Fruit fly (Drosophila melanogaster) whole organism, embryonic: Measurements from ENCODE around the gene Vsx1.

Experiments used
- Ada2b ChIP-seq: fragments of 200-800 bp; sonication (Bioruptor generic); IDR thresholded peaks from 2 replicates; pipeline ENCODE4 v1.3.6; 2022; ENCODE audit warnings: missing biosample characterization, missing genetic modification characterization
- Awh ChIP-seq: fragments of 200-800 bp; sonication (Bioruptor generic); IDR thresholded peaks from 2 replicates; pipeline ENCODE4, ENCODE4 v1.3.6; 2022; ENCODE audit warnings: missing biosample characterization, missing genetic modification characterization
- CG10565 ChIP-seq: fragments of 200-800 bp; sonication (Bioruptor generic); optimal IDR thresholded peaks from 3 replicates; lab custom pipeline; 2016; ENCODE audit warnings: missing biosample characterization, mild to moderate bottlenecking, missing genetic modification characterization
- CG10959 ChIP-seq: fragments of 200-800 bp; sonication (Bioruptor generic); IDR thresholded peaks from 2 replicates; pipeline ENCODE4 v1.3.6; 2022; ENCODE audit warnings: missing biosample characterization, missing genetic modification characterization
- CG11504 ChIP-seq: fragments of 200-800 bp; sonication (Bioruptor generic); optimal IDR thresholded peaks from 3 replicates; lab custom pipeline; 2019; ENCODE audit warnings: missing biosample characterization, mild to moderate bottlenecking, missing genetic modification characterization, moderate library complexity
- CG12744 ChIP-seq: fragments of 200-800 bp; sonication (Bioruptor generic); optimal IDR thresholded peaks from 2 replicates; lab custom pipeline; 2016; ENCODE audit warnings: missing biosample characterization, missing genetic modification characterization
- CG14014 ChIP-seq: fragments of 200-800 bp; sonication (Bioruptor generic); IDR thresholded peaks from 2 replicates; pipeline ENCODE4 v1.3.6; 2022; ENCODE audit warnings: missing biosample characterization, missing genetic modification characterization
- CG15479 ChIP-seq: fragments of 200-800 bp; sonication (Bioruptor generic); optimal IDR thresholded peaks from 3 replicates; lab custom pipeline; 2019; ENCODE audit warnings: missing biosample characterization, mild to moderate bottlenecking, missing genetic modification characterization, moderate library complexity
- CG17912 ChIP-seq: fragments of 200-800 bp; sonication (Bioruptor generic); optimal IDR thresholded peaks from 2 replicates; lab custom pipeline; 2018; ENCODE audit warnings: missing biosample characterization, mild to moderate bottlenecking, missing genetic modification characterization
- CG32532 ChIP-seq: fragments of 200-800 bp; sonication (Bioruptor generic); IDR thresholded peaks from 2 replicates; pipeline ENCODE4 v1.3.6; 2022; ENCODE audit warnings: missing biosample characterization, missing genetic modification characterization
- CG3847 ChIP-seq: fragments of 200-800 bp; sonication (Bioruptor generic); IDR thresholded peaks from 2 replicates; pipeline ENCODE4 v1.3.6; 2022; ENCODE audit warnings: missing biosample characterization, missing genetic modification characterization
- CG3995 ChIP-seq: fragments of 200-800 bp; sonication (Bioruptor generic); optimal IDR thresholded peaks from 3 replicates; lab custom pipeline; 2016; ENCODE audit warnings: missing biosample characterization, missing genetic modification characterization
- CG43689 ChIP-seq: fragments of 200-800 bp; sonication (Bioruptor generic); IDR thresholded peaks from 2 replicates; pipeline ENCODE4 v1.3.6; 2022; ENCODE audit warnings: missing biosample characterization, missing genetic modification characterization
- CG5180 ChIP-seq: fragments of 200-800 bp; sonication (Bioruptor generic); optimal IDR thresholded peaks from 3 replicates; lab custom pipeline; 2017; ENCODE audit warnings: missing biosample characterization, missing genetic modification characterization, mild to moderate bottlenecking, moderate library complexity, missing genetic modification reagents
- CG6272 ChIP-seq: fragments of 200-800 bp; sonication (Bioruptor generic); IDR thresholded peaks from 2 replicates; pipeline ENCODE4 v1.3.6; 2022; ENCODE audit warnings: missing biosample characterization, missing genetic modification characterization
- CG6654 ChIP-seq: fragments of 200-800 bp; sonication (Bioruptor generic); optimal IDR thresholded peaks from 2 replicates; lab custom pipeline; 2017; ENCODE audit warnings: missing biosample characterization, mild to moderate bottlenecking, missing genetic modification characterization
- CG8281 ChIP-seq: fragments of 200-800 bp; sonication (Bioruptor generic); optimal IDR thresholded peaks from 2 replicates; lab custom pipeline; 2018; ENCODE audit warnings: missing biosample characterization, mild to moderate bottlenecking, missing genetic modification characterization, moderate library complexity
- CG8765 ChIP-seq: fragments of 200-800 bp; sonication (Bioruptor generic); IDR thresholded peaks from 2 replicates; pipeline ENCODE4 v1.3.6; 2022; ENCODE audit warnings: missing biosample characterization, missing genetic modification characterization
- CG9727 ChIP-seq: fragments of 200-800 bp; sonication (Bioruptor generic); optimal IDR thresholded peaks from 3 replicates; lab custom pipeline; 2017; ENCODE audit warnings: missing biosample characterization, mild to moderate bottlenecking, missing genetic modification characterization
- CoRest ChIP-seq: fragments of 200-800 bp; sonication (Bioruptor generic); optimal IDR thresholded peaks from 3 replicates; lab custom pipeline; 2018; ENCODE audit warnings: missing biosample characterization, mild to moderate bottlenecking, missing genetic modification characterization, moderate library complexity
- CrebB ChIP-seq: fragments of 200-800 bp; sonication (Bioruptor generic); optimal IDR thresholded peaks from 3 replicates; lab custom pipeline; 2018; ENCODE audit warnings: missing biosample characterization, mild to moderate bottlenecking, missing genetic modification characterization
- Dip3 ChIP-seq: fragments of 200-800 bp; sonication (Bioruptor generic); optimal IDR thresholded peaks from 3 replicates; lab custom pipeline; 2016; ENCODE audit warnings: missing biosample characterization, missing genetic modification characterization
- Elba2 ChIP-seq: fragments of 200-800 bp; sonication (Bioruptor generic); optimal IDR thresholded peaks from 3 replicates; lab custom pipeline; 2016; ENCODE audit warnings: missing biosample characterization, missing genetic modification characterization
- Fer3 ChIP-seq: fragments of 200-800 bp; sonication (Bioruptor generic); optimal IDR thresholded peaks from 2 replicates; lab custom pipeline; 2018; ENCODE audit warnings: missing biosample characterization, mild to moderate bottlenecking, missing genetic modification characterization, moderate library complexity
- MBD-R2 ChIP-seq: fragments of 200-800 bp; sonication (Bioruptor generic); IDR thresholded peaks from 2 replicates; pipeline ENCODE4 v1.3.6; 2022; ENCODE audit warnings: missing biosample characterization, missing genetic modification characterization
- Meics ChIP-seq: fragments of 200-800 bp; sonication (Bioruptor generic); optimal IDR thresholded peaks from 2 replicates; lab custom pipeline; 2017; ENCODE audit warnings: missing biosample characterization, mild to moderate bottlenecking, missing genetic modification characterization
- Myb ChIP-seq: fragments of 200-800 bp; sonication (Bioruptor generic); optimal IDR thresholded peaks from 2 replicates; lab custom pipeline; 2016; ENCODE audit warnings: missing biosample characterization, missing genetic modification characterization
- Nf-YC ChIP-seq: fragments of 200-800 bp; optimal IDR thresholded peaks from 3 replicates; lab custom pipeline; 2019; ENCODE audit warnings: missing biosample characterization, mild to moderate bottlenecking, missing genetic modification characterization, moderate library complexity
- Rfx ChIP-seq: fragments of 200-800 bp; sonication (Bioruptor generic); IDR thresholded peaks from 2 replicates; pipeline ENCODE4 v1.3.6; 2022; ENCODE audit warnings: missing biosample characterization, missing genetic modification characterization
- Sry-β ChIP-seq: fragments of 200-800 bp; sonication (Bioruptor generic); optimal IDR thresholded peaks from 2 replicates; lab custom pipeline; 2018; ENCODE audit warnings: missing biosample characterization, mild to moderate bottlenecking, missing genetic modification characterization, moderate library complexity
- YL-1 ChIP-seq: fragments of 200-800 bp; sonication (Bioruptor generic); optimal IDR thresholded peaks from 3 replicates; lab custom pipeline; 2017; ENCODE audit warnings: missing biosample characterization, mild to moderate bottlenecking, missing genetic modification characterization
- abd-A ChIP-seq: fragments of 200-800 bp; sonication (Bioruptor generic); optimal IDR thresholded peaks from 3 replicates; lab custom pipeline; 2019; ENCODE audit warnings: missing biosample characterization, mild to moderate bottlenecking, missing genetic modification characterization, moderate library complexity
- ash1 ChIP-seq: fragments of 200-800 bp; sonication (Bioruptor generic); optimal IDR thresholded peaks from 2 replicates; lab custom pipeline; 2018; ENCODE audit warnings: missing biosample characterization, mild to moderate bottlenecking, missing genetic modification characterization
- bcd ChIP-seq: fragments of 200-800 bp; sonication (Bioruptor generic); optimal IDR thresholded peaks from 2 replicates; lab custom pipeline; 2017; ENCODE audit warnings: missing biosample characterization, mild to moderate bottlenecking, missing genetic modification characterization
- corto ChIP-seq: fragments of 200-800 bp; sonication (Bioruptor generic); optimal IDR thresholded peaks from 2 replicates; lab custom pipeline; 2016; ENCODE audit warnings: missing biosample characterization, mild to moderate bottlenecking, missing genetic modification characterization, moderate library complexity
- croc ChIP-seq: fragments of 200-800 bp; sonication (Bioruptor generic); conservative IDR thresholded peaks from 3 replicates; pipeline ENCODE4 v1.3.6; 2022; ENCODE audit warnings: missing biosample characterization, missing genetic modification characterization
- cwo ChIP-seq: fragments of 200-800 bp; sonication (Bioruptor generic); optimal IDR thresholded peaks from 3 replicates; lab custom pipeline; 2017; ENCODE audit warnings: missing biosample characterization, missing genetic modification characterization, mild to moderate bottlenecking, moderate library complexity, missing genetic modification reagents
- emc ChIP-seq: fragments of 200-800 bp; sonication (Bioruptor generic); optimal IDR thresholded peaks from 2 replicates; lab custom pipeline; 2016; ENCODE audit warnings: missing biosample characterization, missing genetic modification characterization
- exex ChIP-seq: fragments of 200-800 bp; sonication (Bioruptor generic); optimal IDR thresholded peaks from 4 replicates; lab custom pipeline; 2018; ENCODE audit warnings: missing biosample characterization, mild to moderate bottlenecking, missing genetic modification characterization, moderate library complexity
- fu2 ChIP-seq: fragments of 200-800 bp; sonication (Bioruptor generic); optimal IDR thresholded peaks from 2 replicates; lab custom pipeline; 2016; ENCODE audit warnings: missing biosample characterization, missing genetic modification characterization
- ind ChIP-seq: fragments of 200-800 bp; sonication (Bioruptor generic); optimal IDR thresholded peaks from 3 replicates; lab custom pipeline; 2016; ENCODE audit warnings: missing biosample characterization, missing genetic modification characterization
- kni ChIP-seq: fragments of 200-800 bp; sonication (Bioruptor generic); optimal IDR thresholded peaks from 3 replicates; lab custom pipeline; 2017; ENCODE audit warnings: mild to moderate bottlenecking, missing biosample characterization, missing genetic modification reagents, missing genetic modification characterization
- lilli ChIP-seq: fragments of 200-800 bp; sonication (Bioruptor generic); optimal IDR thresholded peaks from 3 replicates; lab custom pipeline; 2016; ENCODE audit warnings: missing biosample characterization, missing genetic modification characterization
- mam ChIP-seq: fragments of 200-800 bp; sonication (Bioruptor generic); optimal IDR thresholded peaks from 3 replicates; lab custom pipeline; 2016; ENCODE audit warnings: missing biosample characterization, missing genetic modification characterization
- mld ChIP-seq: fragments of 200-800 bp; sonication (Bioruptor generic); IDR thresholded peaks from 3 replicates; pipeline ENCODE4 v1.3.6; 2022; ENCODE audit warnings: missing biosample characterization, missing genetic modification characterization; ENCODE audit not compliant: partially characterized antibody
- nerfin-1 ChIP-seq: fragments of 200-800 bp; sonication (Bioruptor generic); optimal IDR thresholded peaks from 3 replicates; lab custom pipeline; 2019; ENCODE audit warnings: missing biosample characterization, mild to moderate bottlenecking, missing genetic modification characterization, moderate library complexity
- nom ChIP-seq: fragments of 200-800 bp; sonication (Bioruptor generic); optimal IDR thresholded peaks from 2 replicates; lab custom pipeline; 2017; ENCODE audit warnings: missing biosample characterization, missing genetic modification characterization, mild to moderate bottlenecking, moderate library complexity, missing genetic modification reagents
- oc ChIP-seq: fragments of 200-800 bp; sonication (Bioruptor generic); optimal IDR thresholded peaks from 2 replicates; lab custom pipeline; 2018; ENCODE audit warnings: missing biosample characterization, mild to moderate bottlenecking, missing genetic modification characterization, moderate library complexity
- slou ChIP-seq: fragments of 200-800 bp; sonication (Bioruptor generic); optimal IDR thresholded peaks from 3 replicates; lab custom pipeline; 2016; ENCODE audit warnings: missing biosample characterization, missing genetic modification characterization
- tna ChIP-seq: fragments of 200-800 bp; sonication (Bioruptor generic); IDR thresholded peaks from 2 replicates; pipeline ENCODE4 v1.3.6; 2022; ENCODE audit warnings: missing biosample characterization, missing genetic modification characterization; ENCODE audit not compliant: partially characterized antibody

The Vsx1 gene

DNA sequence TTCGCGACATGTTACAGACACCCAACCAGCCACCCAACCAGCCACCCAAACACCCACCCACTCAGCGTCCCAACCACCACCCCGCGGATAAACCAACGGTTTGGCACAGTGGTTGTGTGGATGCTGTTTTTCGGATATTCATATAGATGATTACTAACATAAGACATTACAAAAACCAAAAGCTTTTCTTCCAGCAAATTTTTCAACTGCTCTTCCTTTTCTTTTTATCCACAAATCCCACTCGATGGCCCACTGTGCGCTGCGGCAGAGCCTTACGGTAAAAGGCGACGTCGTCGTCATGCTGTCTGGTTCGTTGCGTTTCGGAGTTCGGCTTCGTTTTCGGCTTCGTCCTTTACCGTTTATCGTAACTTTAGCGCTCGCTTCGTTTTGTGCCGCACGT, 44.5 kb downstream of the Vsx1 start (continued):
- TF ChIP-seq mld (GFP tag; lab: Robert Waterston, UW) (no peak), CG32532 (GFP tag; lab: Robert Waterston, UW) (peak; percentile 75), CG3847 (GFP tag; lab: Robert Waterston, UW) (peak; percentile 47; the same call in 1 of the 2 replicates), slou (GFP tag; lab: Kevin White, UChicago) (no peak), CG8281 (tag; lab: Kevin White, UChicago) (no peak), Myb (GFP tag; lab: Kevin White, UChicago) (peak; percentile 27), CG12744 (GFP tag; lab: Kevin White, UChicago) (no peak), Rfx (peak; percentile 69), Dip3 (GFP tag; lab: Kevin White, UChicago) (peak; percentile 44), CG10565 (GFP tag; lab: Kevin White, UChicago) (no peak), CG10959 (peak; percentile 45; the same call in 1 of the 2 replicates), nom (GFP tag; lab: Kevin White, UChicago) (no peak), ash1 (GFP tag; lab: Kevin White, UChicago) (no peak), CG14014 (GFP tag; lab: Robert Waterston, UW) (peak; percentile 82), Awh (peak; percentile 67), YL-1 (GFP tag; lab: Kevin White, UChicago) (no peak), CrebB (tag; lab: Kevin White, UChicago) (peak; percentile 14), tna (no peak), exex (tag; lab: Kevin White, UChicago) (no peak), mam (peak; percentile 50), bcd (peak; percentile 65), abd-A (peak; percentile 49), CG43689 (GFP tag; lab: Robert Waterston, UW) (no peak), CG5180 (GFP tag; lab: Kevin White, UChicago) (peak; percentile 16), cwo (GFP tag; lab: Kevin White, UChicago) (peak; percentile 34), kni (GFP tag; lab: Kevin White, UChicago) (no peak), nerfin-1 (tag; lab: Kevin White, UChicago) (no peak), CG15479 (GFP tag; lab: Kevin White, UChicago) (no peak), CG9727 (GFP tag; lab: Kevin White, UChicago) (peak; percentile 42), Sry-β (GFP tag; lab: Kevin White, UChicago) (no peak), CG6272 (GFP tag; lab: Robert Waterston, UW) (0 out of 2 replicates have a peak, but pooled peaks have one; percentile 23), CoRest (peak; percentile 45), CG3995 (no peak), oc (tag; lab: Kevin White, UChicago) (peak; percentile 12), CG8765 (GFP tag; lab: Robert Waterston, UW) (peak; percentile 60), Nf-YC (peak; percentile 21), MBD-R2 (GFP tag; lab: Robert Waterston, UW) (peak; percentile 34; the same call in 1 of the 2 replicates), Meics (GFP tag; lab: Kevin White, UChicago) (peak; percentile 64), croc (peak; percentile 27; the same call in 1 of the 3 replicates), CG11504 (tag; lab: Kevin White, UChicago) (peak; percentile 43), Elba2 (GFP tag; lab: Kevin White, UChicago) (no peak), emc (GFP tag; lab: Kevin White, UChicago) (no peak), corto (GFP tag; lab: Kevin White, UChicago) (no peak), fu2 (GFP tag; lab: Kevin White, UChicago) (no peak), ind (GFP tag; lab: Kevin White, UChicago) (peak; percentile 50), CG17912 (no peak), lilli (GFP tag; lab: Kevin White, UChicago) (peak; percentile 63), Fer3 (tag; lab: Kevin White, UChicago) (peak; percentile 46), CG6654 (GFP tag; lab: Kevin White, UChicago) (peak; percentile 40), Ada2b (peak; percentile 53; the same call in 1 of the 2 replicates)
